Worm (Caenorhabditis elegans): ENCODE results near the gene pepm-1.

DNA sequence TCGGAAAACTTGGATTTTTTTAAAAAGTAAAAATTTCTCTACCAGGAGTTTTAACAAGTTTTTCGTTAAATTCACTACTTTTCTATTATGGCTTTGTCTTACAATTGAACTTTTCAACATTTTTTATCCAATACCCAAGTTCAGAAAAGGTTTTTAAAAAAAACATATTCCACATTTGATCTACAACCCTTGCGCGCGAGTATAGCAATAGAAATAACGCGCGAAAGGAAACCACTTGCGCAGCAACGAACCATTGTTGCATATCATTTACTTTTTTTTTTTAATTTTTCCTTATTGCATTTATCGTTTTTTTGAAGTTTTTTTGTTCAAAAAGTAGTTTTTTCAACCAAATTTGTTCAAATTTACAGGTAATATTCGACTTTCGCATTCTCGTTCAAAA lies 43.1 kb upstream of the pepm-1 start, which contains the start of gene F40G12.11:
- TF ChIP-seq nhr-237 (tag; optimal IDR thresholded peaks at IDR 0.05): no peak
- no peak for TF ChIP-seq ces-1 (GFP tag; optimal IDR thresholded peaks at IDR 0.05)
- no peak for TF ChIP-seq nhr-12 (tag; optimal IDR thresholded peaks at IDR 0.05)
- no peak for TF ChIP-seq blmp-1 (tag; optimal IDR thresholded peaks at IDR 0.05)
- no peak for TF ChIP-seq M03D4.4 (tag; optimal IDR thresholded peaks at IDR 0.05)
- TF ChIP-seq pha-4 (tag; optimal IDR thresholded peaks at IDR 0.05): no peak
- no peak for TF ChIP-seq mep-1 (tag; optimal IDR thresholded peaks at IDR 0.05)
- no peak for TF ChIP-seq lin-13 (tag; optimal IDR thresholded peaks at IDR 0.05)
- no peak for TF ChIP-seq unc-62 (GFP tag; optimal IDR thresholded peaks at IDR 0.05)

Data from whole organism, mixed stage, embryonic.